Worm (Caenorhabditis elegans): ENCODE measurements around the gene comt-2.
"Not testable (repeated sequence)": the region's sequence is repeated elsewhere in the genome, so short reads cannot be mapped to it uniquely, and the experiment has no call there.

comt-2 gene

DNA sequence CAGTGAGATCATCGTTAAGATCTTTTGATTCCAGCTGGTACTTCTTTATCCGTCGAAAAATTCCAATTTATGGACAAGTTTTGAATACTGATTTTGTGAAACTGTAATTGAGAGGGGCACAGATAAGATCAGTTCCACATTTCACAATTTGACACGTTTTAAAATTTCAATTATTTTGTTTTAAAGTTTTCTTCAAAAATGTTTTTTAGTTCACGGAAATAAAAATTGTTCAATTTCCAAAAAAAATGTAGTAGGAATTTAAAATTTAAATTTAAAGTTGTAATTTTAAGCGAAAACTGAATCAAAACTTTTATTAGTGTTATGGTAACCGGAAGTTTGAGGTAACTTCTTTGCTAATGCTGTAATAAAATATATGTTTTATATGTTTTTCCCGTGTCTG, 23.3 kb upstream of the comt-2 start, which contains the start of gene F36D3.4:
Gene F36D3.4, minus strand, starts transcription at position 101 of the 400 bp plus-strand sequence.
- TF ChIP-seq cog-1 (tag; optimal IDR thresholded peaks at IDR 0.05) (no peak), klf-2 (GFP tag; conservative IDR thresholded peaks at IDR 0.05) (no peak)

DNA sequence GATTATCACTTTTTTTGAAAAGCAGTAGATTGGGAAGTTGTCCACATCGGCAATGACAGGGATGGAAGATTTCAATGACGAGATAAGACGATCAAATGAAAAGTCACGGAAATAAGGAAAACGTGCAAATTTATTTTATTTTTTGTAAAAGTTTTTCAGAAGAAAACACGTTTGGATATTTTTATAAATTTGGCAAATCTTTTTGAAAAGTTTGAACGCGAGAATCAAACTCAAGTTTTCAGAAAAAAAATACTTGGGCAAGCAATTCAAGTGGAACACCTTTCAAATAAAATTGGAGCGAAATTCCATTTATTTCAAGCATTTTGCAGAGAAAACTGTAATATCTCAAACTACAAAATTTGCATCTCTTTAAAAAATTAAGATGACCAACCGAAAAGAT, 20.9 kb upstream of the comt-2 start, which contains the start of gene F36D3.5:
Gene F36D3.5, minus strand, starts transcription at position 101 of the 400 bp plus-strand sequence.
- not testable (repeated sequence) for TF ChIP-seq tab-1 (GFP tag; IDR thresholded peaks at IDR 0.05); ztf-23 (GFP tag; IDR thresholded peaks at IDR 0.05); med-1 (GFP tag; optimal IDR thresholded peaks at IDR 0.05; ENCODE audit: insufficient read depth)

- TF ChIP-seq ztf-23 (GFP tag; IDR thresholded peaks at IDR 0.05) (no peak), cog-1 (tag; optimal IDR thresholded peaks at IDR 0.05) (no peak), ref-1 (GFP tag; conservative IDR thresholded peaks at IDR 0.05) (no peak), tab-1 (GFP tag; IDR thresholded peaks at IDR 0.05) (no peak), med-1 (GFP tag; optimal IDR thresholded peaks at IDR 0.05; ENCODE audit: insufficient read depth) (no peak), ztf-29 (GFP tag; IDR thresholded peaks at IDR 0.05) (no peak), flt-1 (GFP tag; IDR thresholded peaks at IDR 0.05) (no peak), klf-2 (GFP tag; conservative IDR thresholded peaks at IDR 0.05) (no peak), T22C8.4 (GFP tag; IDR thresholded peaks at IDR 0.05) (no peak)
Measured at ce11 chrV:16508667-16509066, 14.4 kb upstream of the comt-2 start, which contains the start of gene srr-3. Gene srr-3, minus strand, starts transcription at chrV:16508767.

- TF ChIP-seq cog-1 (tag; optimal IDR thresholded peaks at IDR 0.05) (no peak), klf-2 (GFP tag; conservative IDR thresholded peaks at IDR 0.05) (no peak), ref-1 (GFP tag; conservative IDR thresholded peaks at IDR 0.05) (no peak), ztf-23 (GFP tag; IDR thresholded peaks at IDR 0.05) (no peak), med-1 (GFP tag; optimal IDR thresholded peaks at IDR 0.05; ENCODE audit: insufficient read depth) (no peak), T22C8.4 (GFP tag; IDR thresholded peaks at IDR 0.05) (no peak), ztf-29 (GFP tag; IDR thresholded peaks at IDR 0.05) (no peak), flt-1 (GFP tag; IDR thresholded peaks at IDR 0.05) (no peak), tab-1 (GFP tag; IDR thresholded peaks at IDR 0.05) (no peak)
Measured at ce11 chrV:16506650-16507049, 12.4 kb upstream of the comt-2 start.

ce11 chrV:16505828-16506227, 11.5 kb upstream of the comt-2 start, which contains the start of gene nhr-54:
Gene nhr-54, minus strand, starts transcription at chrV:16505928.
- TF ChIP-seq tab-1 (GFP tag; IDR thresholded peaks at IDR 0.05): no peak
- TF ChIP-seq klf-2 (GFP tag; conservative IDR thresholded peaks at IDR 0.05): no peak
- TF ChIP-seq ztf-23 (GFP tag; IDR thresholded peaks at IDR 0.05): no peak
- TF ChIP-seq ref-1 (GFP tag; conservative IDR thresholded peaks at IDR 0.05): no peak
- no peak for TF ChIP-seq flt-1 (GFP tag; IDR thresholded peaks at IDR 0.05)

- TF ChIP-seq klf-2 (GFP tag; conservative IDR thresholded peaks at IDR 0.05): no peak
- no peak for TF ChIP-seq flt-1 (GFP tag; IDR thresholded peaks at IDR 0.05)
- TF ChIP-seq med-1 (GFP tag; optimal IDR thresholded peaks at IDR 0.05; ENCODE audit: insufficient read depth): no peak
- no peak for TF ChIP-seq T22C8.4 (GFP tag; IDR thresholded peaks at IDR 0.05)
- TF ChIP-seq ztf-29 (GFP tag; IDR thresholded peaks at IDR 0.05): no peak
- TF ChIP-seq tab-1 (GFP tag; IDR thresholded peaks at IDR 0.05): no peak
- TF ChIP-seq cog-1 (tag; optimal IDR thresholded peaks at IDR 0.05): no peak
- no peak for TF ChIP-seq ztf-23 (GFP tag; IDR thresholded peaks at IDR 0.05)
- no peak for TF ChIP-seq ref-1 (GFP tag; conservative IDR thresholded peaks at IDR 0.05)
Measured at ce11 chrV:16503164-16503563, 8.9 kb upstream of the comt-2 start, which contains the start of gene F36D3.14. Gene F36D3.14, minus strand, starts transcription at chrV:16503264.

- TF ChIP-seq med-1 (GFP tag; optimal IDR thresholded peaks at IDR 0.05; ENCODE audit: insufficient read depth): no peak
- no peak for TF ChIP-seq tab-1 (GFP tag; IDR thresholded peaks at IDR 0.05)
- no peak for TF ChIP-seq ztf-29 (GFP tag; IDR thresholded peaks at IDR 0.05)
- no peak for TF ChIP-seq ztf-23 (GFP tag; IDR thresholded peaks at IDR 0.05)
- TF ChIP-seq flt-1 (GFP tag; IDR thresholded peaks at IDR 0.05): no peak
- no peak for TF ChIP-seq T22C8.4 (GFP tag; IDR thresholded peaks at IDR 0.05)
Measured at ce11 chrV:16499006-16499405, 4.7 kb upstream of the comt-2 start, which contains the start of gene F36D3.1. Gene F36D3.1, plus strand, starts transcription at chrV:16499352.

DNA sequence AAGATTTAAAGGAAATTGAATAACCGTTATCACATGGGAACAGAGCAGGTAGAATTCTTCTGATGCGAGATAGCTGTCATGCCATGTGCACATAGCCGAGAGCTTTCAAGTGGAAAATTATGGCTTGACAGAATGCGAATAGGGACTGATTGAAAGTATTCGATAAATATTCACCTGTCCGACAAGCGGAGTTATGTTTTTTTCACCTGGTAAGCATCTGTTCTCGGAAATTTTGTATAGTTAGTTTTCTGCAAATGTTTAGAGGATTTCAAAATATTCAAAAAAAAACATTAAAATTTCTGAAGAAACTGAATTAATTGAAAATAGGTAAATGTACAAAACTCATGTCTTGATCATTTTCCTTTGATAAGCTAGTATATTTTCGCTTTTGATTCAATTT, 3.2 kb upstream of the comt-2 start, which contains the start of gene srh-136:
Gene srh-136, minus strand, starts transcription at position 93 of the 400 bp plus-strand sequence.
- TF ChIP-seq med-1 (GFP tag; optimal IDR thresholded peaks at IDR 0.05; ENCODE audit: insufficient read depth) (no peak), cog-1 (tag; optimal IDR thresholded peaks at IDR 0.05) (no peak), klf-2 (GFP tag; conservative IDR thresholded peaks at IDR 0.05) (no peak), ref-1 (GFP tag; conservative IDR thresholded peaks at IDR 0.05) (no peak), T22C8.4 (GFP tag; IDR thresholded peaks at IDR 0.05) (no peak), ztf-29 (GFP tag; IDR thresholded peaks at IDR 0.05) (no peak), ztf-23 (GFP tag; IDR thresholded peaks at IDR 0.05) (no peak), flt-1 (GFP tag; IDR thresholded peaks at IDR 0.05) (no peak), tab-1 (GFP tag; IDR thresholded peaks at IDR 0.05) (no peak)

DNA sequence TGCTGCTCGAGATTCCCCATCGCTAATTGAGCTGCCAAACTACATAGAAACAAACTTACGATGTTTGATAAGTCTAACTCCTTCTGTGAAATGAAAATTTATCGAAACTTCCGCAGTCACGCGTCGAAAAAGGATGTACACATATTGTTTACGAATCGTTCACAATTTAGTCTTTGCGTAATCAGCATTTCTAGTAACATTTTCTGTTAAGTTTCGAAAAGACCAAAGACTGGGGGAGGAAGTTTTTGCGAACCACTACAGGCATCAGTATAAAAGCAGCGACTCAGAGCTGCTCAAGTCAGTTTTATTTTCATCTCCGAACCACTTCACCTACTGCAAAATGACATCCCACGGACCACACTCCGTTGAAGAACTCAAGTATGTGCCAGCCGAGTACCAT, 6.1 kb downstream of the comt-2 start, which contains the start of gene sqst-4:
Gene sqst-4, plus strand, starts transcription at position 301 of the 400 bp plus-strand sequence.
- TF ChIP-seq tab-1 (GFP tag; IDR thresholded peaks at IDR 0.05) (no peak), ztf-29 (GFP tag; IDR thresholded peaks at IDR 0.05) (no peak), klf-2 (GFP tag; conservative IDR thresholded peaks at IDR 0.05) (no peak), ref-1 (GFP tag; conservative IDR thresholded peaks at IDR 0.05) (no peak), med-1 (GFP tag; optimal IDR thresholded peaks at IDR 0.05; ENCODE audit: insufficient read depth) (no peak), ztf-23 (GFP tag; IDR thresholded peaks at IDR 0.05) (no peak), flt-1 (GFP tag; IDR thresholded peaks at IDR 0.05) (no peak), cog-1 (tag; optimal IDR thresholded peaks at IDR 0.05) (no peak), T22C8.4 (GFP tag; IDR thresholded peaks at IDR 0.05) (no peak)

DNA sequence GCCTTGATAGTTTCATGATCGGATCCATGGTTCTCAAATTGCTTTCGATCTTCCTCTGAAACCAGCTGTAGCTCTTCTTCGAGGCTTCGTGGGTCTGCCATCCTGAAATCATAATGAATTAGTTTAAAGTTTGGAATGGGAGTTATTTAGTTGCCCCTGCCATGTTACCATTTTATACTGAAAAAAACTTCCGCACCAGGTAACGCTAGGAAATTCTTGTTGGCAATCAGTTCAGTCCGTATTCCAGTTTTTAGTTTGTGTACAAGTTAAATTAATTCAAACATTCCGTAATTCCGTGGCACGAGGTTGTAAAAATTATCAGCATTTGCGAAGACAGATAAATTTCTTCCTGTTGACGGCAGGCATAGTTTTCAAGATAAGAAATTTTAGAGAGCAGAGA, 6.8 kb downstream of the comt-2 start, which contains the start of gene Y32B12A.5:
Gene Y32B12A.5, minus strand, starts transcription at position 101 of the 400 bp plus-strand sequence.
- TF ChIP-seq T22C8.4 (GFP tag; IDR thresholded peaks at IDR 0.05) (no peak), med-1 (GFP tag; optimal IDR thresholded peaks at IDR 0.05; ENCODE audit: insufficient read depth) (no peak), klf-2 (GFP tag; conservative IDR thresholded peaks at IDR 0.05) (no peak), tab-1 (GFP tag; IDR thresholded peaks at IDR 0.05) (no peak), ztf-29 (GFP tag; IDR thresholded peaks at IDR 0.05) (no peak), flt-1 (GFP tag; IDR thresholded peaks at IDR 0.05) (no peak), cog-1 (tag; optimal IDR thresholded peaks at IDR 0.05) (no peak), ref-1 (GFP tag; conservative IDR thresholded peaks at IDR 0.05) (no peak), ztf-23 (GFP tag; IDR thresholded peaks at IDR 0.05) (no peak)

Measured in whole organism, midembryonic.